Worm (Caenorhabditis elegans) whole organism, L1 larva: ENCODE results near the gene math-28.

Experiments
- C34B4.2 ChIP-seq: sonication (generic microtip); optimal IDR thresholded peaks from 2 replicates; lab custom pipeline; 2017; ENCODE audit warnings: mild to moderate bottlenecking, missing genetic modification characterization, missing compliant biosample characterization
- F16B12.6 ChIP-seq: fragments of 150-350 bp; optimal IDR thresholded peaks from 2 replicates; lab custom pipeline; 2014; ENCODE audit warnings: missing biosample characterization, missing genetic modification characterization
- aha-1 ChIP-seq: fragments of 150-350 bp; optimal IDR thresholded peaks from 2 replicates; lab custom pipeline; 2014; ENCODE audit warnings: missing biosample characterization, missing genetic modification characterization
- aly-2 ChIP-seq: fragments of 150-350 bp; optimal IDR thresholded peaks from 2 replicates; lab custom pipeline; 2014; ENCODE audit warnings: missing biosample characterization, missing genetic modification characterization
- ceh-8 ChIP-seq: fragments of 200-800 bp; sonication (Bioruptor generic); optimal IDR thresholded peaks from 2 replicates; lab custom pipeline; 2018; ENCODE audit warnings: mild to moderate bottlenecking, missing genetic modification characterization, moderate library complexity, missing compliant biosample characterization
- ceh-82 ChIP-seq, 3 experiments: fragments of 150-350 bp in 1 of 3; sonication (generic microtip) in 2 of 3; optimal IDR thresholded peaks; 2 replicates each; lab custom pipeline; 2014 to 2017; ENCODE audit warnings: missing biosample characterization in 3 of 3, missing genetic modification characterization in 3 of 3
- ces-1 ChIP-seq: fragments of 150-350 bp; optimal IDR thresholded peaks from 2 replicates; lab custom pipeline; 2014; ENCODE audit warnings: missing biosample characterization, missing genetic modification reagents, missing genetic modification characterization
- dpl-1 ChIP-seq, 3 experiments: fragments of 150-350 bp in 2 of 3; sonication (generic microtip) in 1 of 3; optimal IDR thresholded peaks; 2 replicates each; lab custom pipeline; 2014 to 2017; ENCODE audit warnings: missing biosample characterization in 3 of 3, missing genetic modification characterization in 3 of 3, missing genetic modification reagents in 3 of 3
- efl-1 ChIP-seq, 4 experiments: fragments of 150-350 bp; optimal IDR thresholded peaks in 3 of 4; peaks in 1 of 4; 1 replicate in 1 of 4; 2 replicates in 3 of 4; lab custom pipeline; 2014; ENCODE audit warnings: missing biosample characterization in 2 of 4, missing genetic modification characterization in 2 of 4, missing genetic modification reagents in 2 of 4
- efl-3 ChIP-seq: fragments of 200-800 bp; sonication (Bioruptor generic); optimal IDR thresholded peaks from 2 replicates; lab custom pipeline; 2018; ENCODE audit warnings: mild to moderate bottlenecking, missing genetic modification characterization, missing compliant biosample characterization
- egl-27 ChIP-seq, 2 experiments: fragments of 150-350 bp in 1 of 2; sonication (generic microtip); optimal IDR thresholded peaks; 3 replicates each; lab custom pipeline; 2017 to 2018; ENCODE audit warnings: missing biosample characterization in 2 of 2, missing genetic modification characterization in 2 of 2, missing genetic modification reagents in 2 of 2
- ets-5 ChIP-seq: fragments of 200-800 bp; sonication (Bioruptor generic); IDR thresholded peaks from 2 replicates; pipeline ENCODE4 v1.3.6; 2022; ENCODE audit warnings: missing genetic modification characterization, missing compliant biosample characterization
- fkh-10 ChIP-seq: sonication (generic microtip); optimal IDR thresholded peaks from 2 replicates; lab custom pipeline; 2017; ENCODE audit warnings: missing biosample characterization, missing genetic modification reagents, missing genetic modification characterization
- hlh-17 ChIP-seq: fragments of 200-800 bp; sonication (Bioruptor generic); optimal IDR thresholded peaks from 2 replicates; lab custom pipeline; 2018; ENCODE audit warnings: missing genetic modification characterization, mild to moderate bottlenecking, missing compliant biosample characterization, moderate library complexity, borderline replicate concordance
- hpl-2 ChIP-seq: fragments of 150-350 bp; optimal IDR thresholded peaks from 2 replicates; lab custom pipeline; 2014; ENCODE audit warnings: missing biosample characterization, missing genetic modification reagents, missing genetic modification characterization
- isw-1 ChIP-seq: fragments of 200-800 bp; sonication (Bioruptor generic); IDR thresholded peaks from 2 replicates; pipeline ENCODE4 v1.3.6; 2022; ENCODE audit warnings: missing genetic modification characterization, missing compliant biosample characterization
- jun-1 ChIP-seq: fragments of 150-350 bp; optimal IDR thresholded peaks from 2 replicates; lab custom pipeline; 2014; ENCODE audit warnings: missing biosample characterization, missing genetic modification reagents, missing genetic modification characterization
- lir-3 ChIP-seq: sonication (generic microtip); optimal IDR thresholded peaks from 2 replicates; lab custom pipeline; 2016; ENCODE audit warnings: mild to moderate bottlenecking, missing genetic modification characterization, moderate library complexity, missing compliant biosample characterization; ENCODE audit not compliant: poor library complexity
- mdl-1 ChIP-seq, 2 experiments: fragments of 150-350 bp; optimal IDR thresholded peaks; 2 replicates each; lab custom pipeline; 2014 to 2017; ENCODE audit warnings: missing biosample characterization in 2 of 2, missing genetic modification characterization in 2 of 2, inconsistent platforms in 1 of 2
- mef-2 ChIP-seq: fragments of 150-350 bp; optimal IDR thresholded peaks from 2 replicates; lab custom pipeline; 2014; ENCODE audit warnings: missing biosample characterization, missing genetic modification characterization
- mep-1 ChIP-seq: fragments of 150-350 bp; optimal IDR thresholded peaks from 2 replicates; lab custom pipeline; 2014; ENCODE audit warnings: missing biosample characterization, missing genetic modification characterization
- nhr-12 ChIP-seq: sonication (generic microtip); optimal IDR thresholded peaks from 2 replicates; lab custom pipeline; 2017; ENCODE audit warnings: missing biosample characterization, missing genetic modification characterization
- nhr-20 ChIP-seq: sonication (generic microtip); optimal IDR thresholded peaks from 2 replicates; lab custom pipeline; 2016; ENCODE audit warnings: mild to moderate bottlenecking, missing genetic modification characterization, missing compliant biosample characterization
- nhr-237 ChIP-seq: fragments of 150-350 bp; optimal IDR thresholded peaks from 2 replicates; lab custom pipeline; 2014; ENCODE audit warnings: missing biosample characterization, missing genetic modification characterization
- nhr-47 ChIP-seq: sonication (generic microtip); optimal IDR thresholded peaks from 2 replicates; lab custom pipeline; 2016; ENCODE audit warnings: mild to moderate bottlenecking, missing genetic modification characterization, moderate library complexity, missing compliant biosample characterization
- nhr-71 ChIP-seq: sonication (generic microtip); optimal IDR thresholded peaks from 2 replicates; lab custom pipeline; 2016; ENCODE audit warnings: mild to moderate bottlenecking, missing genetic modification characterization, moderate library complexity, missing compliant biosample characterization
- pax-3 ChIP-seq: fragments of 200-800 bp; sonication (Bioruptor generic); optimal IDR thresholded peaks from 2 replicates; lab custom pipeline; 2018; ENCODE audit warnings: mild to moderate bottlenecking, missing genetic modification characterization, moderate library complexity, missing compliant biosample characterization
- snpc-4 ChIP-seq: fragments of 150-350 bp; optimal IDR thresholded peaks from 2 replicates; lab custom pipeline; 2014; ENCODE audit warnings: missing biosample characterization, missing genetic modification characterization
- snu-23 ChIP-seq: sonication (generic microtip); optimal IDR thresholded peaks from 2 replicates; lab custom pipeline; 2016; ENCODE audit warnings: missing genetic modification characterization, missing compliant biosample characterization
- sup-37 ChIP-seq: fragments of 200-800 bp; sonication (Bioruptor generic); optimal IDR thresholded peaks from 2 replicates; lab custom pipeline; 2018; ENCODE audit warnings: mild to moderate bottlenecking, missing genetic modification characterization, missing compliant biosample characterization
- swsn-7 ChIP-seq: sonication (generic microtip); optimal IDR thresholded peaks from 2 replicates; lab custom pipeline; 2016; ENCODE audit warnings: missing genetic modification characterization, missing compliant biosample characterization
- tbx-2 ChIP-seq: sonication (generic microtip); optimal IDR thresholded peaks from 2 replicates; lab custom pipeline; 2016; ENCODE audit warnings: missing genetic modification characterization, missing compliant biosample characterization
- tlp-1 ChIP-seq: fragments of 150-350 bp; optimal IDR thresholded peaks from 2 replicates; lab custom pipeline; 2014; ENCODE audit warnings: missing biosample characterization, missing genetic modification characterization
- unc-62 ChIP-seq: fragments of 150-350 bp; optimal IDR thresholded peaks from 2 replicates; lab custom pipeline; 2014; ENCODE audit warnings: missing biosample characterization, missing genetic modification reagents, missing genetic modification characterization
- unc-86 ChIP-seq: sonication (generic microtip); optimal IDR thresholded peaks from 2 replicates; lab custom pipeline; 2016; ENCODE audit warnings: missing genetic modification characterization, missing compliant biosample characterization
- xbp-1 ChIP-seq: sonication (generic microtip); optimal IDR thresholded peaks from 2 replicates; lab custom pipeline; 2016; ENCODE audit warnings: missing genetic modification characterization, missing compliant biosample characterization
- zag-1 ChIP-seq: fragments of 150-350 bp; optimal IDR thresholded peaks from 2 replicates; lab custom pipeline; 2014; ENCODE audit warnings: missing biosample characterization, missing genetic modification characterization
- ztf-11 ChIP-seq, 2 experiments: sonication (generic microtip); optimal IDR thresholded peaks; 2 replicates each; lab custom pipeline; 2016 to 2017; ENCODE audit warnings: missing genetic modification characterization in 2 of 2, missing biosample characterization in 1 of 2, missing compliant biosample characterization in 1 of 2
- ztf-4 ChIP-seq: fragments of 150-350 bp; optimal IDR thresholded peaks from 2 replicates; lab custom pipeline; 2014; ENCODE audit warnings: missing biosample characterization, missing genetic modification characterization

The math-28 gene

DNA sequence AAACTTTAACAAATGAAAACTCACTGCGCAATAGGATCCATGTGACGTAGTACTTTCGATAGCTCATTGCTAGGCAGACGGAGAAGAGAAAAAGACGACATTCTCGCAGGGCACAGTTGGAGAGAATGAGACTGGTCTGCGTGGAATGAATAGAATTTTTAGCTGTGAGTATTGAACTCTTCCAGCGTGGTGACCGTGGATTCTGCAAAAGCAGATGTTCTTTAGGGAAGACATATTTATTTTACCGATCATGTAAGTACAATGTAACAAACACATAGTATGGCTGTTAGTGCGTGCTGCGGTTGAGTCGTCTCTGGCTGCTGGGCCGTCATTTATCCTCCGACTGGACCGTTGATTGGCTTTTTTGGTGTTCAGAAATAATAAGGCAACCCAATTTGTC lies 10.2 kb upstream of the math-28 start, which contains the start of gene F36H5.9:
Gene F36H5.9, minus strand, starts transcription at position 101 of the 400 bp plus-strand sequence.
- TF ChIP-seq zag-1 (tag; lab: Kevin White, UChicago) (no peak), isw-1 (GFP tag; lab: Robert Waterston, UW) (no peak), nhr-12 (tag; lab: Kevin White, UChicago) (no peak), mdl-1 (tag; optimal IDR thresholded peaks at IDR 0.05; lab: Kevin White, UChicago) (no peak)
- TF ChIP-seq, all 84 proteins: peak for 0

DNA sequence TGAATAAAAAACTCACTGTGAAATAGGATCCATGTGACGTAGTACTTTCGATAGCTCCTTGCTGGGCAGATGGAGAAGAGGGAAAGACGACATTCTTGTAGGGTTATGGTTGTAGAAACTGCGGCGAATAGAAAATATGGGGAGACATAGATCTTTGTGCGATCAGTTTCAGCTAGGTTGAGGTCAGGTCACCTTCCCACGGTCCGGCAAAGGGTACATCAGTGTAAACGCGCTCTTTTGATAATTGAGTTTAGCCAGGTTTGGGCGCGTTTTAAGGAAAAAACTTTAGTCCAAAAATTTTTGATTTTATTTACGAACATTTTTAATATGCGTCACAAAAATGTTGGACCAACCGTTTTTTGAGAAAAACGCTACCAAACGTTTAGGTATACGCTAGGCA lies 7.1 kb upstream of the math-28 start, which contains the start of gene F36H5.17:
Gene F36H5.17, minus strand, starts transcription at position 101 of the 400 bp plus-strand sequence.
- TF ChIP-seq egl-27 (tag; optimal IDR thresholded peaks at IDR 0.05; lab: Kevin White, UChicago) (no peak), aha-1 (tag; lab: Kevin White, UChicago) (no peak), C34B4.2 (tag; lab: Kevin White, UChicago) (no peak), xbp-1 (tag; lab: Kevin White, UChicago) (no peak), dpl-1 (GFP tag; optimal IDR thresholded peaks at IDR 0.05; lab: Kevin White, UChicago) (no peak), snpc-4 (tag; lab: Kevin White, UChicago) (no peak)

ce11 chrII:1756582-1756981 lies 6.6 kb upstream of the math-28 start, which contains the start of gene fbxb-53:
Gene fbxb-53, plus strand, starts transcription at chrII:1756882.
- no peak for TF ChIP-seq ceh-8 (GFP tag; lab: Kevin White, UChicago)
- TF ChIP-seq swsn-7 (tag; lab: Kevin White, UChicago), result no peak
- no peak for TF ChIP-seq ceh-82 (tag; optimal IDR thresholded peaks at IDR 0.05; lab: Kevin White, UChicago)
- TF ChIP-seq nhr-237 (tag; lab: Kevin White, UChicago), result no peak
- TF ChIP-seq aly-2, result no peak
- TF ChIP-seq snu-23 (GFP tag; lab: Kevin White, UChicago), result no peak
- no peak for TF ChIP-seq ets-5
- TF ChIP-seq xbp-1 (tag; lab: Kevin White, UChicago), result no peak
- TF ChIP-seq tbx-2 (tag; lab: Kevin White, UChicago), result no peak
- no peak for TF ChIP-seq F16B12.6 (tag; lab: Kevin White, UChicago)
- no peak for TF ChIP-seq fkh-10 (GFP tag; lab: Kevin White, UChicago)
- no peak for TF ChIP-seq unc-62 (GFP tag; lab: Kevin White, UChicago)
- no peak for TF ChIP-seq zag-1 (tag; lab: Kevin White, UChicago)
- TF ChIP-seq hlh-17 (GFP tag; lab: Kevin White, UChicago), result no peak
- no peak for TF ChIP-seq nhr-71 (tag; lab: Kevin White, UChicago)
- no peak for TF ChIP-seq pax-3 (tag; lab: Kevin White, UChicago)
- TF ChIP-seq aha-1 (tag; lab: Kevin White, UChicago), result no peak
- TF ChIP-seq ztf-4 (tag; lab: Kevin White, UChicago), result no peak
- TF ChIP-seq efl-3 (GFP tag; lab: Kevin White, UChicago), result no peak
- no peak for TF ChIP-seq sup-37

- TF ChIP-seq unc-86 (no peak), ces-1 (GFP tag; lab: Kevin White, UChicago) (no peak), ztf-11 (tag; optimal IDR thresholded peaks at IDR 0.05; lab: Kevin White, UChicago) (no peak), hpl-2 (no peak), jun-1 (tag; lab: Kevin White, UChicago) (no peak), tlp-1 (tag; lab: Kevin White, UChicago) (no peak)
Measured at ce11 chrII:1757033-1757432, 6.1 kb upstream of the math-28 start, which contains the start of gene F36H5.10. Gene F36H5.10, plus strand, starts transcription at chrII:1757333.

DNA sequence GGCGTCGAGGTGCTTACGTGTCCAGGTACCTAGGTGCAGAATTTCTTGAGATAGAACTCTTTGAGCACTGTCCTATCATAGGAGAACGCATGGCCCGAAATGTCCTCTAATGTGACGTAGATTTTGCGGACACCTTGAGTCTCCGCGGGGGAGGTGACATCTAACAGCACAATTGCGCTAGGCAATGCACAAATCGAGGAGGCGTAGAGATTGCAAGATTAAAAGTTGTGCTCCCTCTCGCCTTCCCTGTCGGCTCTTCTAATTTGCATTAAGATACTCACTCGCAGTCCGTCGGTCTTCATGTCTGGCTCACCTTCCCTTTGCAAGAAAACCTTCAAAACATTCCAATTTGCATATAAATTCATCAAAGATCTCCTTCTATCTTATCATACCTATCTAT lies 3.6 kb upstream of the math-28 start, which contains the start of gene F36H5.18:
Gene F36H5.18, plus strand, starts transcription at position 301 of the 400 bp plus-strand sequence.
- TF ChIP-seq mef-2 (tag; lab: Kevin White, UChicago) (no peak), efl-1 (optimal IDR thresholded peaks at IDR 0.05; lab: Kevin White, UChicago) (no peak), efl-1 (GFP tag; optimal IDR thresholded peaks at IDR 0.05 in 1 of 2; lab: Kevin White, UChicago) (no peak), nhr-47 (no peak), ceh-8 (GFP tag; lab: Kevin White, UChicago) (no peak), nhr-20 (tag; lab: Kevin White, UChicago) (no peak), mep-1 (tag; lab: Kevin White, UChicago) (no peak), lir-3 (tag; lab: Kevin White, UChicago) (no peak)
